Fruit fly (Drosophila melanogaster): ENCODE measurements around the gene Or10a.

Gene Or10a

dm6 chrX:11423277-11423717 lies 6.1 kb upstream of the Or10a start (continued):
- TF ChIP-seq corto (GFP tag; optimal IDR thresholded peaks at IDR 0.05) (peak; percentile 85), Ada2b (GFP tag; IDR thresholded peaks at IDR 0.05) (peak; percentile 92), zfh2 (GFP tag; optimal IDR thresholded peaks at IDR 0.05) (peak; percentile 87), CG3163 (GFP tag; optimal IDR thresholded peaks at IDR 0.05) (peak; percentile 74), Vsx1 (GFP tag; optimal IDR thresholded peaks at IDR 0.05) (peak; percentile 65), CG1233 (GFP tag; optimal IDR thresholded peaks at IDR 0.05) (peak; percentile 79), gsb-n (tag; optimal IDR thresholded peaks at IDR 0.05) (peak; percentile 68), CG16863 (GFP tag; optimal IDR thresholded peaks at IDR 0.05) (peak; percentile 83), CG10366 (GFP tag; IDR thresholded peaks at IDR 0.05) (peak; percentile 90), Adf1 (GFP tag; IDR thresholded peaks at IDR 0.05) (peak; percentile 98), CG10543 (GFP tag; optimal IDR thresholded peaks at IDR 0.05) (peak; percentile 76), dmrt99B (tag; optimal IDR thresholded peaks at IDR 0.05) (peak; percentile 90), CG10274 (GFP tag; optimal IDR thresholded peaks at IDR 0.05) (peak; percentile 81), CG17912 (GFP tag; optimal IDR thresholded peaks at IDR 0.05) (no peak), Hsf (GFP tag; optimal IDR thresholded peaks at IDR 0.05) (peak; percentile 93), CG4854 (GFP tag; optimal IDR thresholded peaks at IDR 0.05) (peak; percentile 89), BtbVII (GFP tag; optimal IDR thresholded peaks at IDR 0.05) (peak; percentile 92), CG2120 (GFP tag; optimal IDR thresholded peaks at IDR 0.05) (peak; percentile 95), ftz-f1 (GFP tag; optimal IDR thresholded peaks at IDR 0.05) (peak; percentile 55), CG13287 (GFP tag; IDR thresholded peaks at IDR 0.05; ENCODE audit: partially characterized antibody) (no peak), bowl (GFP tag; IDR thresholded peaks at IDR 0.05) (peak; percentile 77), CG7745 (tag; optimal IDR thresholded peaks at IDR 0.05) (no peak), CG17829 (tag; optimal IDR thresholded peaks at IDR 0.05) (peak; percentile 74), schlank (tag; optimal IDR thresholded peaks at IDR 0.05) (peak; percentile 87), CG12155 (GFP tag; optimal IDR thresholded peaks at IDR 0.05) (peak; percentile 79), CG7839 (tag; optimal IDR thresholded peaks at IDR 0.05) (peak; percentile 91), CG4328 (GFP tag; optimal IDR thresholded peaks at IDR 0.05) (peak; percentile 65), CG17612 (GFP tag; IDR thresholded peaks at IDR 0.05) (peak; percentile 85), CG17802 (tag; optimal IDR thresholded peaks at IDR 0.05) (peak; percentile 16), CG8944 (GFP tag; optimal IDR thresholded peaks at IDR 0.05) (peak; percentile 85), Mes4 (GFP tag; optimal IDR thresholded peaks at IDR 0.05) (peak; percentile 85), Fer2 (tag; optimal IDR thresholded peaks at IDR 0.05) (peak; percentile 73), Nf-YA (GFP tag; IDR thresholded peaks at IDR 0.05) (peak; percentile 80), ash1 (GFP tag; optimal IDR thresholded peaks at IDR 0.05) (no peak), Six4 (GFP tag; optimal IDR thresholded peaks at IDR 0.05) (peak; percentile 84), Hr39 (optimal IDR thresholded peaks at IDR 0.05) (no peak), row (GFP tag; IDR thresholded peaks at IDR 0.05) (peak; percentile 95), CG30020 (tag; optimal IDR thresholded peaks at IDR 0.05) (peak; percentile 10), CG14441 (GFP tag; IDR thresholded peaks at IDR 0.05) (peak; percentile 93), CG6854 (GFP tag; optimal IDR thresholded peaks at IDR 0.05) (peak; percentile 88), Aef1 (GFP tag; IDR thresholded peaks at IDR 0.05) (peak; percentile 84), CG15073 (GFP tag; optimal IDR thresholded peaks at IDR 0.05) (peak; percentile 27), nerfin-1 (tag; optimal IDR thresholded peaks at IDR 0.05) (peak; percentile 65), hbn (GFP tag; IDR thresholded peaks at IDR 0.05; ENCODE audit: partially characterized antibody) (no peak), lilli (GFP tag; optimal IDR thresholded peaks at IDR 0.05) (peak; percentile 91), CG34376 (GFP tag; optimal IDR thresholded peaks at IDR 0.05) (peak; percentile 43), CG5953 (GFP tag; IDR thresholded peaks at IDR 0.05) (peak; percentile 60; the same call in 1 of the 2 replicates), CrebB (tag; optimal IDR thresholded peaks at IDR 0.05) (peak; percentile 89), CG8281 (tag; optimal IDR thresholded peaks at IDR 0.05) (peak; percentile 65), MESR4 (GFP tag; optimal IDR thresholded peaks at IDR 0.05) (peak; percentile 14), Ptx1 (GFP tag; IDR thresholded peaks at IDR 0.05) (peak; percentile 90), hth (optimal IDR thresholded peaks at IDR 0.05) (no peak)
